Worm (Caenorhabditis elegans): ENCODE results near the gene ugt-50.

- peak; percentile 96 for TF ChIP-seq ama-1 (optimal IDR thresholded peaks at IDR 0.05)
- TF ChIP-seq nhr-11 (tag; optimal IDR thresholded peaks at IDR 0.05) = no peak
- peak; percentile 19 for TF ChIP-seq ceh-34 (tag; optimal IDR thresholded peaks at IDR 0.05)
Observed at ce11 chrX:12691740-12692383, 489 bp downstream of the ugt-50 start.

All from whole organism, late embryonic.